Fruit fly (Drosophila melanogaster): ENCODE data around the gene CG5274.

The CG5274 gene

dm6 chr3L:20452813-20453682 lies 25.6 kb upstream of the CG5274 start, which contains the start of gene CG5199 (continued):
- TF ChIP-seq sima (GFP tag; optimal IDR thresholded peaks at IDR 0.05) (no peak), Dref (GFP tag; IDR thresholded peaks at IDR 0.05) (peak; percentile 26; the same call in 1 of the 2 replicates), az2 (GFP tag; optimal IDR thresholded peaks at IDR 0.05) (peak; percentile 46), unc-4 (GFP tag; IDR thresholded peaks at IDR 0.05; ENCODE audit: partially characterized antibody) (peak; percentile 73), fru (optimal IDR thresholded peaks at IDR 0.05) (no peak), CG9876 (GFP tag; optimal IDR thresholded peaks at IDR 0.05) (no peak), Fer1 (GFP tag; optimal IDR thresholded peaks at IDR 0.05) (peak; percentile 60), CG34224 (GFP tag; IDR thresholded peaks at IDR 0.05; ENCODE audit: partially characterized antibody) (peak; percentile 74), ranshi (GFP tag; IDR thresholded peaks at IDR 0.05) (peak; percentile 56; the same call in 1 of the 2 replicates), nerfin-2 (GFP tag; IDR thresholded peaks at IDR 0.05; ENCODE audit: partially characterized antibody) (no peak), CG2120 (GFP tag; optimal IDR thresholded peaks at IDR 0.05) (peak; percentile 62), CG8944 (GFP tag; optimal IDR thresholded peaks at IDR 0.05) (peak; percentile 11), Lim3 (GFP tag; IDR thresholded peaks at IDR 0.05) (no peak), CG32767 (GFP tag; IDR thresholded peaks at IDR 0.05) (peak; percentile 49; the same call in 1 of the 2 replicates), CG18011 (GFP tag; optimal IDR thresholded peaks at IDR 0.05) (no peak), CG14441 (GFP tag; IDR thresholded peaks at IDR 0.05) (peak; percentile 68), CG13424 (tag; optimal IDR thresholded peaks at IDR 0.05) (peak; percentile 76), Rx (GFP tag; IDR thresholded peaks at IDR 0.05) (peak; percentile 36; the same call in 1 of the 2 replicates), gce (GFP tag; IDR thresholded peaks at IDR 0.05) (no peak), nom (GFP tag; optimal IDR thresholded peaks at IDR 0.05) (no peak), CG6254 (GFP tag; optimal IDR thresholded peaks at IDR 0.05) (peak; percentile 53), MBD-R2 (GFP tag; IDR thresholded peaks at IDR 0.05) (no peak; the same call in 1 of the 2 replicates), CG16863 (GFP tag; optimal IDR thresholded peaks at IDR 0.05) (no peak), CG18476 (GFP tag; optimal IDR thresholded peaks at IDR 0.05) (peak; percentile 19), Dek (tag; optimal IDR thresholded peaks at IDR 0.05) (peak; percentile 59), CTCF (GFP tag; optimal IDR thresholded peaks at IDR 0.05) (no peak), so (GFP tag; IDR thresholded peaks at IDR 0.05) (no peak), HmgZ (tag; optimal IDR thresholded peaks at IDR 0.05) (no peak), ems (GFP tag; optimal IDR thresholded peaks at IDR 0.05) (no peak), CG16779 (GFP tag; IDR thresholded peaks at IDR 0.05) (no peak), CG18599 (GFP tag; optimal IDR thresholded peaks at IDR 0.05) (peak; percentile 69), CG1792 (GFP tag; optimal IDR thresholded peaks at IDR 0.05) (peak; percentile 2), CG3847 (GFP tag; IDR thresholded peaks at IDR 0.05) (peak; percentile 64; the same call in 1 of the 2 replicates), Trl (optimal IDR thresholded peaks at IDR 0.05) (no peak), Trl (GFP tag; optimal IDR thresholded peaks at IDR 0.05) (peak; percentile 10), BtbVII (GFP tag; optimal IDR thresholded peaks at IDR 0.05) (peak; percentile 46), Ada2b (GFP tag; IDR thresholded peaks at IDR 0.05) (peak; percentile 62), CG33557 (GFP tag; optimal IDR thresholded peaks at IDR 0.05) (peak; percentile 62), E2f2 (GFP tag; IDR thresholded peaks at IDR 0.05) (peak; percentile 62), CG2202 (tag; optimal IDR thresholded peaks at IDR 0.05) (peak; percentile 10), CG8478 (optimal IDR thresholded peaks at IDR 0.05) (no peak), CG9727 (GFP tag; optimal IDR thresholded peaks at IDR 0.05) (peak; percentile 87), CG43689 (GFP tag; IDR thresholded peaks at IDR 0.05) (no peak), wor (GFP tag; IDR thresholded peaks at IDR 0.05) (peak; percentile 53), CG8924 (tag; optimal IDR thresholded peaks at IDR 0.05) (peak; percentile 80), Ets65A (GFP tag) (peak; percentile 92), Sox100B (GFP tag; optimal IDR thresholded peaks at IDR 0.05) (peak; percentile 69), amos (GFP tag; IDR thresholded peaks at IDR 0.05; ENCODE audit: partially characterized antibody) (peak; percentile 88), usp (GFP tag; optimal IDR thresholded peaks at IDR 0.05) (no peak), pros (GFP tag; optimal IDR thresholded peaks at IDR 0.05) (no peak), C15 (GFP tag; IDR thresholded peaks at IDR 0.05) (no peak)

Measured in whole organism, embryonic.